Worm (Caenorhabditis elegans) whole organism, L2 larva: ENCODE data around the gene R12C12.10.
A peak's percentile ranks its signal among the peaks of the same experiment; 100 is the strongest.

Experiments used
- F13H6.1 ChIP-seq: sonication (generic microtip); optimal IDR thresholded peaks from 2 replicates; lab custom pipeline; 2016; ENCODE audit warnings: missing genetic modification characterization, missing compliant biosample characterization
- R02D3.7 ChIP-seq: fragments of 150-350 bp; optimal IDR thresholded peaks from 2 replicates; lab custom pipeline; 2014; ENCODE audit warnings: missing biosample characterization, missing genetic modification characterization
- Y55F3AM.14 ChIP-seq: fragments of 200-800 bp; sonication (Bioruptor generic); optimal IDR thresholded peaks from 2 replicates; lab custom pipeline; 2018; ENCODE audit warnings: mild to moderate bottlenecking, missing genetic modification characterization, missing compliant biosample characterization
- ZK546.5 ChIP-seq: sonication (generic microtip); optimal IDR thresholded peaks from 2 replicates; lab custom pipeline; 2017; ENCODE audit warnings: missing biosample characterization, missing genetic modification characterization
- alr-1 ChIP-seq: fragments of 150-350 bp; optimal IDR thresholded peaks from 2 replicates; lab custom pipeline; 2014; ENCODE audit warnings: missing biosample characterization, missing genetic modification characterization
- aly-2 ChIP-seq: fragments of 150-350 bp; optimal IDR thresholded peaks from 2 replicates; lab custom pipeline; 2014; ENCODE audit warnings: missing biosample characterization, missing genetic modification characterization
- ama-1 ChIP-seq: fragments of 150-350 bp; optimal IDR thresholded peaks from 2 replicates; lab custom pipeline; 2018; ENCODE audit warnings: inconsistent platforms
- blmp-1 ChIP-seq: sonication (generic microtip); optimal IDR thresholded peaks from 2 replicates; lab custom pipeline; 2017; ENCODE audit warnings: missing genetic modification characterization, mild to moderate bottlenecking, missing compliant biosample characterization, antibody characterized with exemption, moderate library complexity; ENCODE audit not compliant: insufficient read depth
- ceh-16 ChIP-seq: fragments of 150-350 bp; optimal IDR thresholded peaks from 2 replicates; lab custom pipeline; 2014; ENCODE audit warnings: missing biosample characterization, missing genetic modification characterization
- ceh-82 ChIP-seq: fragments of 150-350 bp; optimal IDR thresholded peaks from 2 replicates; lab custom pipeline; 2014; ENCODE audit warnings: missing biosample characterization, missing genetic modification characterization
- crh-2 ChIP-seq: sonication (generic microtip); optimal IDR thresholded peaks from 2 replicates; lab custom pipeline; 2017; ENCODE audit warnings: missing biosample characterization, missing genetic modification characterization
- elt-1 ChIP-seq: fragments of 150-350 bp; optimal IDR thresholded peaks from 2 replicates; lab custom pipeline; 2014; ENCODE audit warnings: missing biosample characterization, missing genetic modification characterization
- elt-3 ChIP-seq: sonication (generic microtip); optimal IDR thresholded peaks from 2 replicates; lab custom pipeline; 2017; ENCODE audit warnings: missing biosample characterization, missing genetic modification characterization
- fos-1 ChIP-seq: fragments of 150-350 bp; optimal IDR thresholded peaks from 2 replicates; lab custom pipeline; 2014; ENCODE audit warnings: missing biosample characterization, missing genetic modification characterization
- lin-13 ChIP-seq: fragments of 150-350 bp; optimal IDR thresholded peaks from 2 replicates; lab custom pipeline; 2014; ENCODE audit warnings: missing biosample characterization, missing genetic modification reagents, missing genetic modification characterization
- lin-39 ChIP-seq: fragments of 150-350 bp; optimal IDR thresholded peaks from 2 replicates; lab custom pipeline; 2014; ENCODE audit warnings: missing biosample characterization, missing genetic modification reagents, missing genetic modification characterization
- lsy-2 ChIP-seq, 2 experiments: fragments of 150-350 bp in 1 of 2; sonication (generic microtip) in 1 of 2; optimal IDR thresholded peaks; 2 replicates each; lab custom pipeline; 2014 to 2017; ENCODE audit warnings: missing biosample characterization in 2 of 2, missing genetic modification characterization in 2 of 2
- mab-5 ChIP-seq: fragments of 150-350 bp; optimal IDR thresholded peaks from 2 replicates; lab custom pipeline; 2014; ENCODE audit warnings: missing biosample characterization, missing genetic modification characterization
- mbf-1 ChIP-seq: sonication (generic microtip); optimal IDR thresholded peaks from 2 replicates; lab custom pipeline; 2017; ENCODE audit warnings: missing biosample characterization, missing genetic modification characterization
- mdl-1 ChIP-seq, 2 experiments: fragments of 150-350 bp in 1 of 2; sonication (generic microtip) in 1 of 2; optimal IDR thresholded peaks; 2 replicates each; lab custom pipeline; 2017; ENCODE audit warnings: missing biosample characterization in 2 of 2, missing genetic modification characterization in 2 of 2
- nhr-10 ChIP-seq: sonication (generic microtip); optimal IDR thresholded peaks from 2 replicates; lab custom pipeline; 2017; ENCODE audit warnings: missing biosample characterization, missing genetic modification characterization
- nhr-11 ChIP-seq: fragments of 150-350 bp; optimal IDR thresholded peaks from 2 replicates; lab custom pipeline; 2014; ENCODE audit warnings: missing biosample characterization, missing genetic modification characterization
- nhr-12 ChIP-seq: fragments of 150-350 bp; optimal IDR thresholded peaks from 2 replicates; lab custom pipeline; 2014; ENCODE audit warnings: missing biosample characterization, missing genetic modification characterization
- nhr-129 ChIP-seq: fragments of 150-350 bp; optimal IDR thresholded peaks from 2 replicates; lab custom pipeline; 2014; ENCODE audit warnings: missing biosample characterization, missing genetic modification characterization
- nhr-21 ChIP-seq: fragments of 150-350 bp; optimal IDR thresholded peaks from 2 replicates; lab custom pipeline; 2014; ENCODE audit warnings: missing biosample characterization, missing genetic modification characterization
- nhr-23 ChIP-seq: fragments of 150-350 bp; optimal IDR thresholded peaks from 2 replicates; lab custom pipeline; 2014; ENCODE audit warnings: missing biosample characterization, missing genetic modification reagents, missing genetic modification characterization
- nhr-237 ChIP-seq: fragments of 150-350 bp; optimal IDR thresholded peaks from 2 replicates; lab custom pipeline; 2014; ENCODE audit warnings: missing biosample characterization, missing genetic modification characterization
- nhr-25 ChIP-seq: fragments of 150-350 bp; sonication (generic microtip); optimal IDR thresholded peaks from 3 replicates; lab custom pipeline; 2014; ENCODE audit warnings: missing biosample characterization, missing genetic modification characterization
- nhr-6 ChIP-seq: fragments of 150-350 bp; optimal IDR thresholded peaks from 2 replicates; lab custom pipeline; 2014; ENCODE audit warnings: missing biosample characterization, missing genetic modification characterization
- sem-4 ChIP-seq: fragments of 150-350 bp; optimal IDR thresholded peaks from 2 replicates; lab custom pipeline; 2014; ENCODE audit warnings: missing biosample characterization, missing genetic modification reagents, missing genetic modification characterization
- skn-1 ChIP-seq: sonication (generic microtip); optimal IDR thresholded peaks from 2 replicates; lab custom pipeline; 2017; ENCODE audit warnings: missing biosample characterization, missing genetic modification characterization
- sma-3 ChIP-seq: sonication (generic microtip); optimal IDR thresholded peaks from 2 replicates; lab custom pipeline; 2016; ENCODE audit warnings: missing genetic modification reagents, missing genetic modification characterization, missing compliant biosample characterization
- sma-9 ChIP-seq, 2 experiments: fragments of 150-350 bp in 1 of 2; sonication (generic microtip) in 1 of 2; optimal IDR thresholded peaks; 2 replicates each; lab custom pipeline; 2014 to 2016; ENCODE audit warnings: missing genetic modification characterization in 2 of 2, mild to moderate bottlenecking in 1 of 2, missing biosample characterization in 1 of 2, missing compliant biosample characterization in 1 of 2, missing genetic modification reagents in 1 of 2, moderate library complexity in 1 of 2
- unc-39 ChIP-seq: fragments of 150-350 bp; optimal IDR thresholded peaks from 2 replicates; lab custom pipeline; 2014; ENCODE audit warnings: missing biosample characterization, missing genetic modification characterization
- unc-55 ChIP-seq: fragments of 150-350 bp; sonication (generic microtip); optimal IDR thresholded peaks from 3 replicates; lab custom pipeline; 2014; ENCODE audit warnings: missing biosample characterization, missing genetic modification reagents, missing genetic modification characterization
- unc-62 ChIP-seq: fragments of 150-350 bp; optimal IDR thresholded peaks from 2 replicates; lab custom pipeline; 2014; ENCODE audit warnings: missing biosample characterization, missing genetic modification reagents, missing genetic modification characterization
- zag-1 ChIP-seq: fragments of 150-350 bp; optimal IDR thresholded peaks from 2 replicates; lab custom pipeline; 2014; ENCODE audit warnings: missing biosample characterization, missing genetic modification characterization
- ztf-11 ChIP-seq: sonication (generic microtip); optimal IDR thresholded peaks from 2 replicates; lab custom pipeline; 2017; ENCODE audit warnings: missing biosample characterization, missing genetic modification characterization
- ztf-4 ChIP-seq: fragments of 150-350 bp; optimal IDR thresholded peaks from 2 replicates; lab custom pipeline; 2014; ENCODE audit warnings: missing biosample characterization, missing genetic modification characterization

Gene R12C12.10

ce11 chrII:6026646-6027045 lies 16.4 kb downstream of the R12C12.10 start (continued):
- TF ChIP-seq nhr-6 (tag; lab: Kevin White, UChicago) (no peak), lsy-2 (tag; optimal IDR thresholded peaks at IDR 0.05; lab: Kevin White, UChicago) (peak in 1 of 2 experiments; percentile 56), elt-3 (tag; lab: Kevin White, UChicago) (no peak), nhr-11 (tag; lab: Kevin White, UChicago) (no peak), ztf-4 (tag; lab: Kevin White, UChicago) (no peak)

DNA sequence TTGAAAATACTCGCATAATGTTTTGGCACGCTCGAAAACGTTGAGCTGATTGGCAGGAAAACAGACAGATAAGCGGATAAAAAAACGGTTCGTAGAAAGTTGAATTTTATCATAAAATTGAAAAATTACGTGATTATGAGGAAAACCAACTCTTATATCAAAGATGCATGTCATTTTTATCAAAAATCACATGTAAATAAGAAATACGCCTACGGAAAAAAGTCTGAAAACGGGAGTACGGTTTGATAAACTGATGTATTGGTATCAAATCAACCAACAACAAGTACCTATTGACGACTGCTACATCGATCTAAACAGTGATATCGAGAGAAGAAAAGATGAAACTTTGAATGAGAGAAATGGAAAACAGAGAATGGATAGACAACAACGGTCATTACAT lies 17.4 kb downstream of the R12C12.10 start:
- no peak for TF ChIP-seq sem-4 (tag; lab: Kevin White, UChicago)
- TF ChIP-seq nhr-21 (tag; lab: Kevin White, UChicago): no peak
- TF ChIP-seq ceh-16 (tag; lab: Kevin White, UChicago): no peak
- no peak for TF ChIP-seq nhr-23
- TF ChIP-seq nhr-11 (tag; lab: Kevin White, UChicago): no peak
- no peak for TF ChIP-seq lsy-2 (tag; optimal IDR thresholded peaks at IDR 0.05; lab: Kevin White, UChicago)
- no peak for TF ChIP-seq ama-1 (lab: Kevin White, UChicago)
- TF ChIP-seq unc-55 (GFP tag; lab: Kevin White, UChicago): no peak
- TF ChIP-seq R02D3.7 (tag; lab: Kevin White, UChicago): no peak
- TF ChIP-seq nhr-12 (tag; lab: Kevin White, UChicago): no peak
- TF ChIP-seq F13H6.1 (tag; lab: Kevin White, UChicago): peak; percentile 3
- TF ChIP-seq sma-3: no peak
- TF ChIP-seq Y55F3AM.14 (GFP tag; lab: Kevin White, UChicago): no peak
- TF ChIP-seq ztf-4 (tag; lab: Kevin White, UChicago): no peak
- TF ChIP-seq nhr-25 (tag; lab: Kevin White, UChicago): no peak
- TF ChIP-seq blmp-1 (tag; lab: Kevin White, UChicago): no peak
- no peak for TF ChIP-seq skn-1
- TF ChIP-seq unc-62 (GFP tag; lab: Kevin White, UChicago): no peak
- TF ChIP-seq unc-39 (tag; lab: Kevin White, UChicago): no peak
- no peak for TF ChIP-seq mab-5 (tag; lab: Kevin White, UChicago)
- no peak for TF ChIP-seq elt-1 (tag; lab: Kevin White, UChicago)
- no peak for TF ChIP-seq mbf-1 (tag; lab: Kevin White, UChicago)
- TF ChIP-seq ZK546.5 (tag; lab: Kevin White, UChicago): no peak
- no peak for TF ChIP-seq nhr-237
- TF ChIP-seq mdl-1 (tag; optimal IDR thresholded peaks at IDR 0.05; lab: Kevin White, UChicago): no peak
- no peak for TF ChIP-seq ceh-82
- peak; percentile 16 for TF ChIP-seq crh-2 (tag; lab: Kevin White, UChicago)
- TF ChIP-seq alr-1 (tag; lab: Kevin White, UChicago): no peak
- TF ChIP-seq nhr-10 (tag; lab: Kevin White, UChicago): no peak
- TF ChIP-seq lin-13 (GFP tag; lab: Kevin White, UChicago): no peak
- TF ChIP-seq nhr-6 (tag; lab: Kevin White, UChicago): no peak
- TF ChIP-seq ztf-11 (tag; lab: Kevin White, UChicago): no peak
- TF ChIP-seq fos-1 (tag; lab: Kevin White, UChicago): peak; percentile 37
- TF ChIP-seq sma-9 (GFP tag; optimal IDR thresholded peaks at IDR 0.05; lab: Kevin White, UChicago): no peak
- TF ChIP-seq sma-9 (tag; optimal IDR thresholded peaks at IDR 0.05; lab: Kevin White, UChicago): no peak
- peak; percentile 7 for TF ChIP-seq nhr-129 (tag; lab: Kevin White, UChicago)

DNA sequence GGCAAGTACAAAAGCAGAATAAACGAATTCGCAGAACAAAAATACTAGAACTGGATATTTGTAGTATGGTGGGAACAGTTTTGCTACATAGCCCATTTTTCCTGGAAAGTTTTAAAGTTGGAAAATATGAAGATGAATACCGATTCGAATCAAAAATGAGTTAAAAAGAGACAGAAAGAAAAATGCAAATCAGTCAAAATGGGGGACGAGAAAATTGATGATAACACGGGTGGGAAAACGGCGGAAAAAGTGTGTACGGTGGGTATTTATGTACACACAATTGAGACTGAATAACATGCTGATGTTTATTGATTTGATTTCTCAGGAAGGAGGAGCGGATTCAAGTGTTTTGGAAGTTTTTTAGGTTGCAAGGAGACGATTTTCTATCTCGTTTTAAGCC lies 18.2 kb downstream of the R12C12.10 start, which contains the start of gene R12C12.9:
TSS of gene R12C12.9 (minus strand) at position 101 of the 400 bp plus-strand sequence.
- TF ChIP-seq ceh-16 (tag; lab: Kevin White, UChicago): no peak
- TF ChIP-seq zag-1: no peak
- no peak for TF ChIP-seq lin-39 (tag; lab: Kevin White, UChicago)
- no peak for TF ChIP-seq aly-2
- TF ChIP-seq fos-1 (tag; lab: Kevin White, UChicago): no peak
- TF ChIP-seq mbf-1 (tag; lab: Kevin White, UChicago): no peak
- no peak for TF ChIP-seq nhr-12 (tag; lab: Kevin White, UChicago)
- TF ChIP-seq nhr-11 (tag; lab: Kevin White, UChicago): no peak
